Fruit fly (Drosophila melanogaster) whole organism, embryonic: ENCODE measurements around the gene CG5805.

ENCODE experiments used
- CG1024 ChIP-seq: fragments of 200-800 bp; sonication (Bioruptor generic); IDR thresholded peaks from 2 replicates; pipeline ENCODE4 v1.3.6; 2022; ENCODE audit warnings: missing biosample characterization, missing genetic modification characterization
- CG11247 ChIP-seq: fragments of 200-800 bp; sonication (Bioruptor generic); IDR thresholded peaks from 2 replicates; pipeline ENCODE4 v1.3.6; 2022; ENCODE audit warnings: missing biosample characterization, missing genetic modification characterization
- CG11504 ChIP-seq: fragments of 200-800 bp; sonication (Bioruptor generic); optimal IDR thresholded peaks from 3 replicates; lab custom pipeline; 2019; ENCODE audit warnings: missing biosample characterization, mild to moderate bottlenecking, missing genetic modification characterization, moderate library complexity
- CG11696 ChIP-seq: fragments of 200-800 bp; sonication (Bioruptor generic); IDR thresholded peaks from 2 replicates; pipeline ENCODE4 v1.3.6; 2022; ENCODE audit warnings: missing biosample characterization, missing genetic modification characterization
- CG12744 ChIP-seq: fragments of 200-800 bp; sonication (Bioruptor generic); optimal IDR thresholded peaks from 2 replicates; lab custom pipeline; 2016; ENCODE audit warnings: missing biosample characterization, missing genetic modification characterization
- CG15269 ChIP-seq: fragments of 200-800 bp; sonication (Bioruptor generic); optimal IDR thresholded peaks from 2 replicates; lab custom pipeline; 2018; ENCODE audit warnings: missing biosample characterization, mild to moderate bottlenecking, missing genetic modification characterization, moderate library complexity
- CG1602 ChIP-seq: fragments of 200-800 bp; sonication (Bioruptor generic); optimal IDR thresholded peaks from 3 replicates; lab custom pipeline; 2016; ENCODE audit warnings: missing biosample characterization, missing genetic modification characterization
- CG17186 ChIP-seq: fragments of 200-800 bp; sonication (Bioruptor generic); optimal IDR thresholded peaks from 3 replicates; lab custom pipeline; 2017; ENCODE audit warnings: missing biosample characterization, missing genetic modification reagents, missing genetic modification characterization
- CG2199 ChIP-seq: fragments of 200-800 bp; sonication (Bioruptor generic); IDR thresholded peaks from 3 replicates; pipeline ENCODE4 v1.3.6; 2022; ENCODE audit warnings: missing biosample characterization, missing genetic modification characterization
- CG2202 ChIP-seq: fragments of 200-800 bp; sonication (Bioruptor generic); optimal IDR thresholded peaks from 2 replicates; lab custom pipeline; 2018; ENCODE audit warnings: missing biosample characterization, mild to moderate bottlenecking, missing genetic modification characterization
- CG32767 ChIP-seq: fragments of 200-800 bp; sonication (Bioruptor generic); IDR thresholded peaks from 2 replicates; pipeline ENCODE4 v1.3.6; 2022; ENCODE audit warnings: missing biosample characterization, missing genetic modification characterization
- CG3407 ChIP-seq: fragments of 200-800 bp; sonication (Bioruptor generic); optimal IDR thresholded peaks from 2 replicates; lab custom pipeline; 2018; ENCODE audit warnings: missing biosample characterization, mild to moderate bottlenecking, missing genetic modification characterization
- CG43689 ChIP-seq: fragments of 200-800 bp; sonication (Bioruptor generic); IDR thresholded peaks from 2 replicates; pipeline ENCODE4 v1.3.6; 2022; ENCODE audit warnings: missing biosample characterization, missing genetic modification characterization
- CG7271 ChIP-seq: fragments of 200-800 bp; sonication (Bioruptor generic); optimal IDR thresholded peaks from 2 replicates; lab custom pipeline; 2018; ENCODE audit warnings: missing biosample characterization, mild to moderate bottlenecking, missing genetic modification characterization, moderate library complexity
- CG7839 ChIP-seq: fragments of 200-800 bp; sonication (Bioruptor generic); optimal IDR thresholded peaks from 3 replicates; lab custom pipeline; 2018; ENCODE audit warnings: missing biosample characterization, mild to moderate bottlenecking, missing genetic modification characterization, moderate library complexity
- CG8290 ChIP-seq, 3 experiments: fragments of 200-800 bp; sonication (Bioruptor generic); optimal IDR thresholded peaks; 2 replicates each; lab custom pipeline; 2016 to 2019; ENCODE audit warnings: missing biosample characterization in 3 of 3, missing genetic modification characterization in 3 of 3, mild to moderate bottlenecking in 2 of 3, moderate library complexity in 1 of 3
- CG8359 ChIP-seq: fragments of 200-800 bp; sonication (Bioruptor generic); optimal IDR thresholded peaks from 2 replicates; lab custom pipeline; 2017; ENCODE audit warnings: missing biosample characterization, mild to moderate bottlenecking, missing genetic modification characterization, borderline replicate concordance
- CG8478 ChIP-seq: fragments of >200 bp; optimal IDR thresholded peaks from 2 replicates; lab custom pipeline; 2018
- CG9437 ChIP-seq: fragments of 200-800 bp; sonication (Bioruptor generic); optimal IDR thresholded peaks from 2 replicates; lab custom pipeline; 2018; ENCODE audit warnings: missing biosample characterization, mild to moderate bottlenecking, missing genetic modification characterization
- Dfd ChIP-seq, 2 experiments: fragments of >200 bp; optimal IDR thresholded peaks; 2 replicates each; lab custom pipeline; 2017; ENCODE audit warnings: missing biosample characterization in 2 of 2, missing genetic modification characterization in 2 of 2
- Dp ChIP-seq: fragments of 200-800 bp; sonication (Bioruptor generic); optimal IDR thresholded peaks from 2 replicates; lab custom pipeline; 2018; ENCODE audit warnings: missing biosample characterization, mild to moderate bottlenecking, missing genetic modification characterization, moderate library complexity
- Hsf ChIP-seq: fragments of 200-800 bp; sonication (Bioruptor generic); optimal IDR thresholded peaks from 3 replicates; lab custom pipeline; 2016; ENCODE audit warnings: missing biosample characterization, missing genetic modification characterization
- Kr ChIP-seq: fragments of 200-800 bp; sonication (Bioruptor generic); optimal IDR thresholded peaks from 2 replicates; lab custom pipeline; 2017; ENCODE audit warnings: missing biosample characterization, mild to moderate bottlenecking, missing genetic modification characterization
- Med ChIP-seq: fragments of 200-800 bp; sonication (Bioruptor generic); peaks from one replicate; lab custom pipeline; 2016; ENCODE audit warnings: missing biosample characterization, missing genetic modification characterization, mild to moderate bottlenecking, inconsistent platforms, moderate library complexity
- abd-A ChIP-seq: fragments of 200-800 bp; sonication (Bioruptor generic); optimal IDR thresholded peaks from 3 replicates; lab custom pipeline; 2019; ENCODE audit warnings: missing biosample characterization, mild to moderate bottlenecking, missing genetic modification characterization, moderate library complexity
- ac ChIP-seq: fragments of 200-800 bp; sonication (Bioruptor generic); optimal IDR thresholded peaks from 3 replicates; lab custom pipeline; 2017; ENCODE audit warnings: missing biosample characterization, mild to moderate bottlenecking, missing genetic modification characterization
- aop ChIP-seq: fragments of 200-800 bp; sonication (Bioruptor generic); IDR thresholded peaks from 2 replicates; pipeline ENCODE4 v1.3.6; 2022; ENCODE audit warnings: missing biosample characterization, missing genetic modification characterization
- az2 ChIP-seq: fragments of 200-800 bp; sonication (Bioruptor generic); optimal IDR thresholded peaks from 3 replicates; lab custom pipeline; 2016; ENCODE audit warnings: missing biosample characterization, missing genetic modification characterization
- chif ChIP-seq, 2 experiments: fragments of 200-800 bp; sonication (Bioruptor generic); optimal IDR thresholded peaks; 3 replicates each; lab custom pipeline; 2016; ENCODE audit warnings: missing biosample characterization in 2 of 2, missing genetic modification characterization in 2 of 2
- klu ChIP-seq: fragments of 200-800 bp; sonication (Bioruptor generic); IDR thresholded peaks from 2 replicates; pipeline ENCODE4 v1.3.6; 2022; ENCODE audit warnings: missing biosample characterization, missing genetic modification characterization
- lov ChIP-seq, 2 experiments: fragments of 200-800 bp in 1 of 2; fragments of >200 bp in 1 of 2; sonication (Bioruptor generic) in 1 of 2; IDR thresholded peaks in 1 of 2; optimal IDR thresholded peaks in 1 of 2; 2 replicates in 1 of 2; 3 replicates in 1 of 2; pipeline versions ENCODE4 v1.3.6 to Lab custom; 2017 to 2022; ENCODE audit warnings: missing biosample characterization in 1 of 2, missing genetic modification characterization in 1 of 2
- nerfin-1 ChIP-seq: fragments of 200-800 bp; sonication (Bioruptor generic); optimal IDR thresholded peaks from 3 replicates; lab custom pipeline; 2019; ENCODE audit warnings: missing biosample characterization, mild to moderate bottlenecking, missing genetic modification characterization, moderate library complexity
- onecut ChIP-seq: fragments of 200-800 bp; sonication (Bioruptor generic); IDR thresholded peaks from 2 replicates; pipeline ENCODE4 v1.3.6; 2022; ENCODE audit warnings: missing biosample characterization, missing genetic modification characterization
- phol ChIP-seq: fragments of 200-800 bp; sonication (Bioruptor generic); optimal IDR thresholded peaks from 3 replicates; lab custom pipeline; 2018; ENCODE audit warnings: missing biosample characterization, mild to moderate bottlenecking, missing genetic modification characterization, moderate library complexity
- scrt ChIP-seq: fragments of 200-800 bp; sonication (Bioruptor generic); optimal IDR thresholded peaks from 2 replicates; lab custom pipeline; 2018; ENCODE audit warnings: missing biosample characterization, mild to moderate bottlenecking, missing genetic modification characterization, moderate library complexity
- sens ChIP-seq: fragments of 200-800 bp; sonication (Bioruptor generic); peaks from one replicate; lab custom pipeline; 2016; ENCODE audit warnings: missing biosample characterization, missing genetic modification characterization
- sisA ChIP-seq: fragments of 200-800 bp; sonication (Bioruptor generic); IDR thresholded peaks from 2 replicates; pipeline ENCODE4 v1.3.6; 2022; ENCODE audit warnings: missing biosample characterization, missing genetic modification characterization
- slbo ChIP-seq: fragments of 200-800 bp; sonication (Bioruptor generic); IDR thresholded peaks from 2 replicates; pipeline ENCODE4 v1.3.6; 2022; ENCODE audit warnings: missing biosample characterization, missing genetic modification characterization
- slp2 ChIP-seq: fragments of 200-800 bp; sonication (Bioruptor generic); optimal IDR thresholded peaks from 2 replicates; lab custom pipeline; 2016; ENCODE audit warnings: missing biosample characterization, missing genetic modification characterization
- tin ChIP-seq: fragments of 200-800 bp; sonication (Bioruptor generic); optimal IDR thresholded peaks from 3 replicates; lab custom pipeline; 2016; ENCODE audit warnings: missing biosample characterization, missing genetic modification characterization

The CG5805 gene

dm6 chr3R:24828234-24828633, 41.0 kb upstream of the CG5805 start, which contains the start of gene RabX4 (continued):
- TF ChIP-seq CG17186 (GFP tag; lab: Kevin White, UChicago) (no peak), abd-A (tag; lab: Kevin White, UChicago) (no peak), CG11504 (tag; lab: Kevin White, UChicago) (no peak), CG2202 (no peak), chif (GFP tag; optimal IDR thresholded peaks at IDR 0.05; lab: Kevin White, UChicago) (no peak), slbo (GFP tag; lab: Robert Waterston, UW) (no peak), Med (GFP tag; lab: Kevin White, UChicago) (peak; percentile 53), az2 (GFP tag; lab: Kevin White, UChicago) (no peak), tin (no peak), phol (tag; lab: Kevin White, UChicago) (no peak), Dfd (GFP tag; optimal IDR thresholded peaks at IDR 0.05; lab: Kevin White, UChicago) (no peak), sens (GFP tag; lab: Kevin White, UChicago) (peak; percentile 70), CG2199 (no peak), CG8478 (lab: Kevin White, UChicago) (no peak), onecut (GFP tag; lab: Robert Waterston, UW) (peak; percentile 100), scrt (GFP tag; lab: Kevin White, UChicago) (no peak), CG7271 (tag; lab: Kevin White, UChicago) (no peak), Dp (peak; percentile 48), nerfin-1 (peak; percentile 30), CG8290 (GFP tag; optimal IDR thresholded peaks at IDR 0.05; lab: Kevin White, UChicago) (no peak), CG8290 (tag; optimal IDR thresholded peaks at IDR 0.05; lab: Kevin White, UChicago) (no peak), CG1024 (GFP tag; lab: Robert Waterston, UW) (no peak), CG15269 (no peak), CG43689 (GFP tag; lab: Robert Waterston, UW) (no peak)

- no peak for TF ChIP-seq nerfin-1
- TF ChIP-seq aop (GFP tag; lab: Robert Waterston, UW), result no peak
- TF ChIP-seq CG3407 (GFP tag; lab: Kevin White, UChicago), result no peak
- no peak for TF ChIP-seq CG32767 (GFP tag; lab: Robert Waterston, UW)
- TF ChIP-seq CG43689 (GFP tag; lab: Robert Waterston, UW), result no peak
- TF ChIP-seq ac, result no peak
- TF ChIP-seq CG11247 (GFP tag; lab: Robert Waterston, UW), result no peak
- no peak for TF ChIP-seq Kr (GFP tag; lab: Kevin White, UChicago)
- TF ChIP-seq CG11696, result no peak
- no peak for TF ChIP-seq Hsf (GFP tag; lab: Kevin White, UChicago)
- no peak for TF ChIP-seq CG8290 (GFP tag; optimal IDR thresholded peaks at IDR 0.05; lab: Kevin White, UChicago)
- TF ChIP-seq CG8290 (tag; optimal IDR thresholded peaks at IDR 0.05; lab: Kevin White, UChicago), result no peak
- no peak for TF ChIP-seq CG8359
- no peak for TF ChIP-seq CG1602 (GFP tag; lab: Kevin White, UChicago)
- no peak for TF ChIP-seq klu (GFP tag; lab: Robert Waterston, UW)
- TF ChIP-seq CG9437 (GFP tag; lab: Kevin White, UChicago), result no peak
- TF ChIP-seq CG12744, result no peak
- no peak for TF ChIP-seq sisA (GFP tag; lab: Robert Waterston, UW)
- TF ChIP-seq CG7839, result no peak
- TF ChIP-seq slp2 (GFP tag; lab: Kevin White, UChicago), result no peak
- TF ChIP-seq lov (optimal IDR thresholded peaks at IDR 0.05; lab: Kevin White, UChicago), result no peak
- TF ChIP-seq lov (GFP tag; IDR thresholded peaks at IDR 0.05; lab: Robert Waterston, UW), result no peak
These were observed 38.3 kb upstream of the CG5805 start, which contains the start of gene niki for dm6 chr3R:24825548-24825947. Gene niki (minus strand): TSS chr3R:24825648.
